Fruit fly (Drosophila melanogaster) whole organism, embryonic: ENCODE data around the gene CG5377.

Source experiments
- Adf1 ChIP-seq: fragments of 200-800 bp; sonication (Bioruptor generic); IDR thresholded peaks from 2 replicates; pipeline ENCODE4 v1.3.6; 2022; ENCODE audit warnings: missing biosample characterization, missing genetic modification characterization
- BtbVII ChIP-seq: fragments of 200-800 bp; sonication (Bioruptor generic); optimal IDR thresholded peaks from 3 replicates; lab custom pipeline; 2017; ENCODE audit warnings: missing biosample characterization, mild to moderate bottlenecking, missing genetic modification characterization
- CG10267 ChIP-seq: fragments of 200-800 bp; sonication (Bioruptor generic); optimal IDR thresholded peaks from 2 replicates; lab custom pipeline; 2018; ENCODE audit warnings: missing biosample characterization, mild to moderate bottlenecking, missing genetic modification characterization, moderate library complexity
- CG10462 ChIP-seq: fragments of 200-800 bp; sonication (Bioruptor generic); optimal IDR thresholded peaks from 2 replicates; lab custom pipeline; 2016; ENCODE audit warnings: missing biosample characterization, missing genetic modification characterization
- CG10565 ChIP-seq: fragments of 200-800 bp; sonication (Bioruptor generic); optimal IDR thresholded peaks from 3 replicates; lab custom pipeline; 2016; ENCODE audit warnings: missing biosample characterization, mild to moderate bottlenecking, missing genetic modification characterization
- CG12155 ChIP-seq: fragments of 200-800 bp; sonication (Bioruptor generic); optimal IDR thresholded peaks from 3 replicates; lab custom pipeline; 2016; ENCODE audit warnings: missing biosample characterization, missing genetic modification characterization
- CG12391 ChIP-seq: fragments of 200-800 bp; sonication (Bioruptor generic); optimal IDR thresholded peaks from 3 replicates; lab custom pipeline; 2018; ENCODE audit warnings: missing biosample characterization, mild to moderate bottlenecking, missing genetic modification characterization, moderate library complexity
- CG15011 ChIP-seq: fragments of 200-800 bp; sonication (Bioruptor generic); optimal IDR thresholded peaks from 3 replicates; lab custom pipeline; 2018; ENCODE audit warnings: missing biosample characterization, mild to moderate bottlenecking, missing genetic modification characterization
- CG1647 ChIP-seq: fragments of 200-800 bp; sonication (Bioruptor generic); optimal IDR thresholded peaks from 3 replicates; lab custom pipeline; 2016; ENCODE audit warnings: missing biosample characterization, missing genetic modification characterization
- CG16815 ChIP-seq: fragments of 200-800 bp; sonication (Bioruptor generic); optimal IDR thresholded peaks from 3 replicates; lab custom pipeline; 2017; ENCODE audit warnings: missing biosample characterization, mild to moderate bottlenecking, missing genetic modification characterization
- CG17802 ChIP-seq: fragments of 200-800 bp; sonication (Bioruptor generic); optimal IDR thresholded peaks from 2 replicates; lab custom pipeline; 2018; ENCODE audit warnings: missing biosample characterization, mild to moderate bottlenecking, missing genetic modification characterization, moderate library complexity
- CG18011 ChIP-seq: fragments of 200-800 bp; sonication (Bioruptor generic); optimal IDR thresholded peaks from 2 replicates; lab custom pipeline; 2017; ENCODE audit warnings: missing biosample characterization, missing genetic modification characterization, mild to moderate bottlenecking, moderate library complexity, missing genotype
- CG2712 ChIP-seq: fragments of 200-800 bp; optimal IDR thresholded peaks from 3 replicates; lab custom pipeline; 2019; ENCODE audit warnings: missing biosample characterization, mild to moderate bottlenecking, missing genetic modification characterization, moderate library complexity
- CG3726 ChIP-seq: fragments of 200-800 bp; sonication (Bioruptor generic); IDR thresholded peaks from 3 replicates; pipeline ENCODE4, ENCODE4 v1.3.6; 2022; ENCODE audit warnings: missing biosample characterization, missing genetic modification characterization
- CG6175 ChIP-seq: fragments of 200-800 bp; sonication (Bioruptor generic); IDR thresholded peaks from 3 replicates; pipeline ENCODE4 v1.3.6; 2022; ENCODE audit warnings: missing biosample characterization, missing genetic modification characterization
- CG6683 ChIP-seq: fragments of 200-800 bp; sonication (Bioruptor generic); optimal IDR thresholded peaks from 2 replicates; lab custom pipeline; 2017; ENCODE audit warnings: missing biosample characterization, mild to moderate bottlenecking, missing genetic modification characterization, missing genetic modification reagents
- CG8089 ChIP-seq: fragments of 200-800 bp; sonication (Bioruptor generic); optimal IDR thresholded peaks from 3 replicates; lab custom pipeline; 2016; ENCODE audit warnings: missing biosample characterization, missing genetic modification characterization
- CG8281 ChIP-seq: fragments of 200-800 bp; sonication (Bioruptor generic); optimal IDR thresholded peaks from 2 replicates; lab custom pipeline; 2018; ENCODE audit warnings: missing biosample characterization, mild to moderate bottlenecking, missing genetic modification characterization, moderate library complexity
- CG8478 ChIP-seq: fragments of >200 bp; optimal IDR thresholded peaks from 2 replicates; lab custom pipeline; 2018
- CG8765 ChIP-seq: fragments of 200-800 bp; sonication (Bioruptor generic); IDR thresholded peaks from 2 replicates; pipeline ENCODE4 v1.3.6; 2022; ENCODE audit warnings: missing biosample characterization, missing genetic modification characterization
- CG9215 ChIP-seq: fragments of 200-800 bp; sonication (Bioruptor generic); IDR thresholded peaks from 2 replicates; pipeline ENCODE4 v1.3.6; 2022; ENCODE audit warnings: missing biosample characterization, missing genetic modification characterization
- D19B ChIP-seq: fragments of 200-800 bp; sonication (Bioruptor generic); optimal IDR thresholded peaks from 2 replicates; lab custom pipeline; 2017; ENCODE audit warnings: missing biosample characterization, mild to moderate bottlenecking, missing genetic modification characterization
- Dll ChIP-seq: fragments of 200-800 bp; sonication (Bioruptor generic); IDR thresholded peaks from 4 replicates; pipeline ENCODE4 v1.3.6; 2022; ENCODE audit warnings: missing biosample characterization, missing genetic modification characterization; ENCODE audit not compliant: partially characterized antibody
- Gsc ChIP-seq: fragments of 200-800 bp; sonication (Bioruptor generic); IDR thresholded peaks from 2 replicates; pipeline ENCODE4 v1.3.6; 2022; ENCODE audit warnings: missing biosample characterization, missing genetic modification characterization
- Hr51 ChIP-seq, 2 experiments: fragments of 200-800 bp; sonication (Bioruptor generic); optimal IDR thresholded peaks; 2 replicates in 1 of 2; 3 replicates in 1 of 2; lab custom pipeline; 2016 to 2018; ENCODE audit warnings: missing biosample characterization in 2 of 2, missing genetic modification characterization in 2 of 2, mild to moderate bottlenecking in 1 of 2, moderate library complexity in 1 of 2
- Hr78 ChIP-seq, 2 experiments: fragments of 200-800 bp in 1 of 2; fragments of >200 bp in 1 of 2; sonication (Bioruptor generic) in 1 of 2; optimal IDR thresholded peaks; 2 replicates each; lab custom pipeline; 2017 to 2019; ENCODE audit warnings: missing biosample characterization in 2 of 2, missing genetic modification characterization in 2 of 2, mild to moderate bottlenecking in 1 of 2, moderate library complexity in 1 of 2
- Nf-YB ChIP-seq: fragments of 200-800 bp; sonication (Bioruptor generic); optimal IDR thresholded peaks from 3 replicates; lab custom pipeline; 2019; ENCODE audit warnings: missing biosample characterization, mild to moderate bottlenecking, missing genetic modification characterization, moderate library complexity
- Sin3A ChIP-seq: fragments of >200 bp; optimal IDR thresholded peaks from 2 replicates; lab custom pipeline; 2018
- ab ChIP-seq: fragments of 200-800 bp; sonication (Bioruptor generic); optimal IDR thresholded peaks from 2 replicates; lab custom pipeline; 2016; ENCODE audit warnings: missing biosample characterization, missing genetic modification characterization
- ara ChIP-seq: fragments of 200-800 bp; sonication (Bioruptor generic); IDR thresholded peaks from 2 replicates; pipeline ENCODE4 v1.3.6; 2022; ENCODE audit warnings: missing biosample characterization, missing genetic modification characterization
- cas ChIP-seq: fragments of 200-800 bp; sonication (Bioruptor generic); IDR thresholded peaks from 2 replicates; pipeline ENCODE4 v1.3.6; 2022; ENCODE audit warnings: missing biosample characterization, missing genetic modification characterization
- caup ChIP-seq: fragments of 200-800 bp; sonication (Bioruptor generic); optimal IDR thresholded peaks from 3 replicates; lab custom pipeline; 2017; ENCODE audit warnings: missing biosample characterization, mild to moderate bottlenecking, missing genetic modification characterization, moderate library complexity; ENCODE audit not compliant: severe bottlenecking
- da ChIP-seq: fragments of 200-800 bp; sonication (Bioruptor generic); optimal IDR thresholded peaks from 2 replicates; lab custom pipeline; 2016; ENCODE audit warnings: missing biosample characterization, missing genetic modification characterization
- dati ChIP-seq: fragments of 200-800 bp; sonication (Bioruptor generic); IDR thresholded peaks from 2 replicates; pipeline ENCODE4 v1.3.6; 2022; ENCODE audit warnings: missing biosample characterization, missing genetic modification characterization
- ewg ChIP-seq: fragments of 200-800 bp; sonication (Bioruptor generic); optimal IDR thresholded peaks from 3 replicates; lab custom pipeline; 2017; ENCODE audit warnings: mild to moderate bottlenecking, missing biosample characterization, missing genetic modification reagents, missing genetic modification characterization
- fd102C ChIP-seq: fragments of 200-800 bp; sonication (Bioruptor generic); optimal IDR thresholded peaks from 2 replicates; lab custom pipeline; 2018; ENCODE audit warnings: missing biosample characterization, mild to moderate bottlenecking, missing genetic modification characterization, moderate library complexity
- grau ChIP-seq: fragments of 200-800 bp; optimal IDR thresholded peaks from 3 replicates; lab custom pipeline; 2019; ENCODE audit warnings: missing biosample characterization, mild to moderate bottlenecking, missing genetic modification characterization, moderate library complexity
- knrl ChIP-seq: fragments of 200-800 bp; sonication (Bioruptor generic); IDR thresholded peaks from 3 replicates; pipeline ENCODE4 v1.3.6; 2022; ENCODE audit warnings: missing biosample characterization, missing genetic modification characterization; ENCODE audit not compliant: partially characterized antibody
- lab ChIP-seq: fragments of 200-800 bp; sonication (Bioruptor generic); optimal IDR thresholded peaks from 3 replicates; lab custom pipeline; 2017; ENCODE audit warnings: missing biosample characterization, missing genetic modification characterization, mild to moderate bottlenecking, moderate library complexity, missing genetic modification reagents
- lov ChIP-seq, 2 experiments: fragments of 200-800 bp in 1 of 2; fragments of >200 bp in 1 of 2; sonication (Bioruptor generic) in 1 of 2; IDR thresholded peaks in 1 of 2; optimal IDR thresholded peaks in 1 of 2; 2 replicates in 1 of 2; 3 replicates in 1 of 2; pipeline versions ENCODE4 v1.3.6 to Lab custom; 2017 to 2022; ENCODE audit warnings: missing biosample characterization in 1 of 2, missing genetic modification characterization in 1 of 2
- nerfin-2 ChIP-seq: fragments of 200-800 bp; sonication (Bioruptor generic); IDR thresholded peaks from 2 replicates; pipeline ENCODE4 v1.3.6; 2022; ENCODE audit warnings: missing biosample characterization, missing genetic modification characterization; ENCODE audit not compliant: partially characterized antibody
- phol ChIP-seq: fragments of 200-800 bp; sonication (Bioruptor generic); optimal IDR thresholded peaks from 3 replicates; lab custom pipeline; 2018; ENCODE audit warnings: missing biosample characterization, mild to moderate bottlenecking, missing genetic modification characterization, moderate library complexity
- pum ChIP-seq: fragments of 200-800 bp; sonication (Bioruptor generic); optimal IDR thresholded peaks from 2 replicates; lab custom pipeline; 2016; ENCODE audit warnings: missing biosample characterization, missing genetic modification characterization
- run ChIP-seq: fragments of 200-800 bp; sonication (Bioruptor generic); optimal IDR thresholded peaks from 3 replicates; lab custom pipeline; 2018; ENCODE audit warnings: missing biosample characterization, mild to moderate bottlenecking, missing genetic modification characterization
- sim ChIP-seq: fragments of 200-800 bp; sonication (Bioruptor generic); IDR thresholded peaks from 2 replicates; pipeline ENCODE4 v1.3.6; 2022; ENCODE audit warnings: missing biosample characterization, missing genetic modification characterization
- tll ChIP-seq, 2 experiments: fragments of 200-800 bp in 1 of 2; fragments of >200 bp in 1 of 2; sonication (Bioruptor generic) in 1 of 2; optimal IDR thresholded peaks; 2 replicates each; lab custom pipeline; 2017 to 2019; ENCODE audit warnings: missing biosample characterization in 2 of 2, missing genetic modification characterization in 2 of 2, mild to moderate bottlenecking in 1 of 2, moderate library complexity in 1 of 2
- trem ChIP-seq: fragments of 200-800 bp; optimal IDR thresholded peaks from 3 replicates; lab custom pipeline; 2019; ENCODE audit warnings: missing biosample characterization, mild to moderate bottlenecking, missing genetic modification characterization, moderate library complexity

Gene CG5377

DNA sequence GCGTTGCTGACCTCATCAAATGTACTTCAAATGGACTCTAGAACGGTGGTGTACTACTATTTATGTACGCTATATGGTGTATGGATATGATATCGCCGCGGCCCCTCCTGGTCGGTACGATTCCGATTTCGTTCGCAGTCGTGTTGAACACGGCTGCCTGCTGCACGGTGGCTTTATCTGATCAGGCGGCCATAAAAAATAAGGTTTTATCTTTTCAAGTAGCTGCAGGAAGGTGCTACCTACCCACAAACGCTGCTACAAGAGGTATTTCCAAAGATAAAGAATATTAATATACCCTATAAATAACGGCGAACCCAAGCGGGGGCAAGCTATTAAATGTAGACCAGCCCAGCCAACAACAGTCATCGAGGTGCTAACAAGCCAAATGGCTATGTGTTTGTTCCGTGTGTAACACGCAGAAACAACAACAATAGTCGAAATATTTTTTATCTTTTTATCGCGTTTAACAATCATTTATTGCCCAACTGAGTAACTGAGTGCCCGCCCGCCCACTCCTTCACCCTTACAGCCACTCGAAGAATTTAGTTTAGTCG, 18.0 kb downstream of the CG5377 start (continued):
- TF ChIP-seq lov (optimal IDR thresholded peaks at IDR 0.05; lab: Kevin White, UChicago) (no peak), lov (GFP tag; IDR thresholded peaks at IDR 0.05; lab: Robert Waterston, UW) (no peak), CG10462 (GFP tag; lab: Kevin White, UChicago) (no peak), CG8765 (GFP tag; lab: Robert Waterston, UW) (no peak), run (tag; lab: Kevin White, UChicago) (peak; percentile 21), Hr78 (GFP tag; optimal IDR thresholded peaks at IDR 0.05; lab: Kevin White, UChicago) (peak in 1 of 2 experiments; percentile 15), phol (tag; lab: Kevin White, UChicago) (no peak), CG15011 (no peak), CG8478 (lab: Kevin White, UChicago) (peak; percentile 5), Nf-YB (GFP tag; lab: Kevin White, UChicago) (peak; percentile 23), D19B (GFP tag; lab: Kevin White, UChicago) (peak; percentile 23), grau (tag; lab: Kevin White, UChicago) (no peak), CG8281 (peak; percentile 84), caup (GFP tag; lab: Kevin White, UChicago) (peak; percentile 25)

dm6 chr3R:22447874-22448254, 20.1 kb downstream of the CG5377 start, which contains the start of gene CG34376:
Gene CG34376 (plus strand): TSS chr3R:22448099.
- TF ChIP-seq Hr51 (GFP tag; optimal IDR thresholded peaks at IDR 0.05; lab: Kevin White, UChicago) = peak in 1 of 2 experiments; percentile 22
- no peak for TF ChIP-seq Gsc (GFP tag; lab: Robert Waterston, UW)
- peak; percentile 88 for TF ChIP-seq Adf1
- TF ChIP-seq ewg (GFP tag; lab: Kevin White, UChicago) = peak; percentile 48
- no peak for TF ChIP-seq nerfin-2
- peak; percentile 66 for TF ChIP-seq CG10267 (tag; lab: Kevin White, UChicago)
- TF ChIP-seq CG12155 (GFP tag; lab: Kevin White, UChicago) = no peak
- no peak for TF ChIP-seq CG18011 (GFP tag; lab: Kevin White, UChicago)
- TF ChIP-seq da (GFP tag; lab: Kevin White, UChicago) = no peak
- no peak for TF ChIP-seq sim (GFP tag; lab: Robert Waterston, UW)
- TF ChIP-seq CG17802 (tag; lab: Kevin White, UChicago) = no peak
- TF ChIP-seq cas = no peak
- no peak for TF ChIP-seq CG6175
- no peak for TF ChIP-seq CG3726 (GFP tag; lab: Robert Waterston, UW)
- TF ChIP-seq Sin3A (lab: Kevin White, UChicago) = peak; percentile 32
- TF ChIP-seq Dll (GFP tag; lab: Robert Waterston, UW) = 0 out of 4 replicates have a peak, but pooled peaks have one; percentile 46
- 0 out of 2 replicates have a peak, but pooled peaks have one; percentile 5 for TF ChIP-seq CG9215 (GFP tag; lab: Robert Waterston, UW)
- peak; percentile 1 for TF ChIP-seq CG1647 (GFP tag; lab: Kevin White, UChicago)
- TF ChIP-seq ara (GFP tag; lab: Robert Waterston, UW) = peak; percentile 51
- TF ChIP-seq CG8089 (GFP tag; lab: Kevin White, UChicago) = no peak
- no peak for TF ChIP-seq CG8478 (lab: Kevin White, UChicago)
- peak; percentile 49 for TF ChIP-seq lab
- no peak; the same call in 2 of the 3 replicates for TF ChIP-seq knrl (GFP tag; lab: Robert Waterston, UW)
- peak; percentile 41 for TF ChIP-seq BtbVII (GFP tag; lab: Kevin White, UChicago)
- TF ChIP-seq pum (GFP tag; lab: Kevin White, UChicago) = no peak
- TF ChIP-seq CG10565 (GFP tag; lab: Kevin White, UChicago) = no peak
- TF ChIP-seq fd102C (GFP tag; lab: Kevin White, UChicago) = no peak
- peak; percentile 69 for TF ChIP-seq CG12391 (tag; lab: Kevin White, UChicago)
- peak; percentile 57 for TF ChIP-seq trem (tag; lab: Kevin White, UChicago)
- no peak for TF ChIP-seq CG6683 (GFP tag; lab: Kevin White, UChicago)
- no peak for TF ChIP-seq CG16815
- no peak for TF ChIP-seq tll (GFP tag; optimal IDR thresholded peaks at IDR 0.05; lab: Kevin White, UChicago)
- TF ChIP-seq D19B (GFP tag; lab: Kevin White, UChicago) = no peak
- TF ChIP-seq CG2712 (tag; lab: Kevin White, UChicago) = peak; percentile 29
- no peak for TF ChIP-seq ab
- TF ChIP-seq dati (GFP tag; lab: Robert Waterston, UW) = 0 out of 2 replicates have a peak, but pooled peaks have one; percentile 29
